Worm (Caenorhabditis elegans) whole organism, L4 larva: Measurements from ENCODE around the gene srd-49.

ENCODE experiments used
- D1046.2 ChIP-seq: fragments of 200-800 bp; sonication (Bioruptor generic); IDR thresholded peaks from 2 replicates; pipeline ENCODE4 v1.3.6; 2022; ENCODE audit warnings: missing genetic modification characterization, missing compliant biosample characterization
- fkh-10 ChIP-seq: fragments of 150-350 bp; optimal IDR thresholded peaks from 2 replicates; lab custom pipeline; 2014; ENCODE audit warnings: missing biosample characterization, missing genetic modification reagents, missing genetic modification characterization
- mdl-1 ChIP-seq, 2 experiments: fragments of 150-350 bp in 1 of 2; sonication (generic microtip) in 1 of 2; optimal IDR thresholded peaks; 2 replicates each; lab custom pipeline; 2014 to 2017; ENCODE audit warnings: missing biosample characterization in 2 of 2, missing genetic modification characterization in 2 of 2
- snpc-1.2 ChIP-seq: fragments of 200-800 bp; sonication (Bioruptor generic); IDR thresholded peaks from 2 replicates; pipeline ENCODE4 v1.3.6; 2022; ENCODE audit warnings: missing genetic modification reagents, missing genetic modification characterization, missing compliant biosample characterization

- TF ChIP-seq D1046.2 (GFP tag; lab: Robert Waterston, UW), result no peak
- TF ChIP-seq snpc-1.2, result no peak
- no peak for TF ChIP-seq fkh-10 (GFP tag; lab: Kevin White, UChicago)
- no peak for TF ChIP-seq mdl-1 (tag; optimal IDR thresholded peaks at IDR 0.05; lab: Kevin White, UChicago)
Measured at ce11 chrV:10107309-10107708, 12.8 kb downstream of the srd-49 start, which contains the start of gene C08B6.11.
